Fruit fly (Drosophila melanogaster) whole organism: ENCODE results near the gene CG31650.

ENCODE experiments used
- CG8478 ChIP-seq: fragments of >200 bp; optimal IDR thresholded peaks from 2 replicates; lab custom pipeline; 2018; ENCODE audit warnings: inconsistent platforms
- EcR ChIP-seq, 2 experiments: fragments of >200 bp; optimal IDR thresholded peaks; 2 replicates each; lab custom pipeline; 2017; ENCODE audit warnings: missing biosample characterization in 2 of 2, missing genetic modification characterization in 2 of 2, missing genetic modification reagents in 2 of 2
- pan ChIP-seq: fragments of >200 bp; optimal IDR thresholded peaks from 2 replicates; lab custom pipeline; 2017
- psq ChIP-seq: fragments of >200 bp; optimal IDR thresholded peaks from 2 replicates; lab custom pipeline; 2017
- usp ChIP-seq: fragments of >200 bp; optimal IDR thresholded peaks from 2 replicates; lab custom pipeline; 2017; ENCODE audit warnings: missing biosample characterization, missing genetic modification characterization, mixed read lengths

- TF ChIP-seq usp (no peak), psq (lab: Kevin White, UChicago) (no peak), pan (no peak), EcR (GFP tag; optimal IDR thresholded peaks at IDR 0.05; lab: Kevin White, UChicago) (no peak), CG8478 (lab: Kevin White, UChicago) (no peak)
Observed at dm6 chr2L:5052994-5053393, 8.5 kb upstream of the CG31650 start, which contains the start of gene eIF3h.
